Worm (Caenorhabditis elegans): ENCODE data around the gene F39C12.1.

F39C12.1 gene

DNA sequence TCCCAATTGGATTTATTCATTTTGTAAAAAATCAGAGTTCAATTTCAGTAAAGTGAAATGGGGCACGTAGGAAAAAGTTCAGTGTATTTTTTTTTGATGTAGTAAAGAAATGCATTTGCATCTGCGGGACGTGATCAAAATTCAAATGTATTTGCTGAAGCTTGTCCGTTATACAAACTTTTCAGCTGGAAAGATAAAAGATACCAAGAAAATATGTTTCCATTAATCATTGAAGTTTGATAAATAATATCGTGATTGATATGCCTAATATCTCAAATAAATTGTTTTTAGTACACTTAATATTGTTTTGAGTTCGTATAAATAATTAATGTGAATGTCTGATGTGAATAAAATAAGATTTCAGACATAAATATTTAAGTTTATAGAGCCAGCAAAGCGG lies 49.4 kb upstream of the F39C12.1 start:
- no peak for TF ChIP-seq hlh-11 (tag; optimal IDR thresholded peaks at IDR 0.05)
- no peak for TF ChIP-seq ZK337.2 (GFP tag; IDR thresholded peaks at IDR 0.05)
- no peak for TF ChIP-seq D1046.2 (GFP tag; IDR thresholded peaks at IDR 0.05)
- no peak for TF ChIP-seq F44E2.7 (GFP tag; IDR thresholded peaks at IDR 0.05)
- TF ChIP-seq nhr-25 (tag; optimal IDR thresholded peaks at IDR 0.05; ENCODE audit: borderline replicate concordance, insufficient read depth), result no peak
- TF ChIP-seq pha-4 (GFP tag; IDR thresholded peaks at IDR 0.05), result no peak
- no peak for TF ChIP-seq pha-4 (tag; optimal IDR thresholded peaks at IDR 0.05)
- no peak for TF ChIP-seq nhr-11 (tag; optimal IDR thresholded peaks at IDR 0.05)
- TF ChIP-seq zip-2 (tag; optimal IDR thresholded peaks at IDR 0.05), result no peak
- TF ChIP-seq F10B5.3 (tag; optimal IDR thresholded peaks at IDR 0.05), result no peak
- TF ChIP-seq ceh-32 (tag; optimal IDR thresholded peaks at IDR 0.05; ENCODE audit: poor library complexity), result no peak

DNA sequence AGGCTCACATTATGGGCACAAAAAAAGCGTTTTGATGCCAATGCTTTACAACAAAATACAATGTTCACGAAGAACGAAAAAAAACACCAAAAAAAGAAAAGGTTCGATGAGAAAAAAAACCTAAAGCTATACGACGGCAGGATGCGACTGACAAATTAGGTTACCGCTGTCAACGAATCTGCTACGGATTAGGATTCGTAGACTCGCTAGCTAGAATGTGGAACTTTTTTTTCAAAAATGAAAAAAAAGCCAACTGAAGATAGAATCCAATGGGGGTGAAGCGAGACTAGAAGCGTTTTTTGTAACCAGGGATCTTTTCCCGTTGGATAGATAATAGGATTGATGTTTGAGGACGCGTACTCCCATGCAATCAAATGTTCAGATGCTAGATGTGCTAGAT lies 49.0 kb upstream of the F39C12.1 start:
- TF ChIP-seq ces-1 (GFP tag; optimal IDR thresholded peaks at IDR 0.05), result peak; percentile 69
- TF ChIP-seq ctbp-1 (GFP tag; IDR thresholded peaks at IDR 0.05), result peak; percentile 51; the same call in 1 of the 2 replicates
- no peak for TF ChIP-seq fos-1 (tag; optimal IDR thresholded peaks at IDR 0.05)
- TF ChIP-seq fkh-10 (GFP tag; optimal IDR thresholded peaks at IDR 0.05), result peak; percentile 94

DNA sequence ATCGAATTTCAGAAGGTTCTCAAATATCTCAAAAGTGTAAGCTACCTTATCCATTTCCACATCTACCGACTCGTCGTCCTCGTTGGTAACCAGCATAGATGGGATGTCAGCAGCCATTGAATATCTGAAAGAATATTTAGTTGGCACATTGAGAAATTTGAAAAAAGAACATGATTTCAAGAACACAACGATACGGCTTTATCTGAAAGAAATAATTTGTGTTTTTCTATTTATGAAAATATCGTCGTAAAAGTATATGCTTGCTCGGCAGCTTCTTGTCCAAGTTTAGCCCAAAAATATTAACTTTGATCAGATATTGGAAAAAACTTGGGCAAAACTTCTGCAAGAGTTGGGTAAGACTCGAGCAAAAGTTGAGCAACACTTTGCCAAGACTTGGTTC lies 47.7 kb upstream of the F39C12.1 start, which contains the start of gene T07F12.4:
T07F12.4 (minus strand) TSS at position 130 of the 400 bp plus-strand sequence.
- TF ChIP-seq aha-1 (tag) (peak; percentile 93), hif-1 (tag; optimal IDR thresholded peaks at IDR 0.05) (no peak), ztf-7 (tag; optimal IDR thresholded peaks at IDR 0.05) (no peak)

ce11 chrX:4899623-4900022 lies 46.6 kb upstream of the F39C12.1 start:
- TF ChIP-seq set-16 (GFP tag; IDR thresholded peaks at IDR 0.05) (peak; percentile 82), dve-1 (tag; optimal IDR thresholded peaks at IDR 0.05; ENCODE audit: insufficient read depth) (no peak), unc-39 (tag; optimal IDR thresholded peaks at IDR 0.05) (no peak), tra-1 (GFP tag; IDR thresholded peaks at IDR 0.05) (peak; percentile 61), egl-43 (GFP tag; IDR thresholded peaks at IDR 0.05) (peak; percentile 69; the same call in 1 of the 2 replicates), hlh-30 (tag; optimal IDR thresholded peaks at IDR 0.05; ENCODE audit: insufficient read depth) (peak; percentile 29), lin-1 (GFP tag; IDR thresholded peaks at IDR 0.05) (no peak), ceh-28 (tag; optimal IDR thresholded peaks at IDR 0.05) (no peak), lin-38 (GFP tag; IDR thresholded peaks at IDR 0.05) (no peak), saeg-2 (GFP tag; IDR thresholded peaks at IDR 0.05) (no peak), T26A8.4 (GFP tag; IDR thresholded peaks at IDR 0.05) (no peak), pha-4 (GFP tag; IDR thresholded peaks at IDR 0.05) (peak; percentile 75; the same call in 1 of the 2 replicates), pha-4 (tag; optimal IDR thresholded peaks at IDR 0.05) (no peak), F37D6.2 (tag; optimal IDR thresholded peaks at IDR 0.05) (no peak), dmd-6 (GFP tag; IDR thresholded peaks at IDR 0.05) (peak; percentile 43), vab-7 (GFP tag; IDR thresholded peaks at IDR 0.05) (no peak), ctbp-1 (GFP tag; IDR thresholded peaks at IDR 0.05) (0 out of 2 replicates have a peak, but pooled peaks have one; percentile 29), hlh-11 (tag; optimal IDR thresholded peaks at IDR 0.05) (peak; percentile 90), zag-1 (tag; optimal IDR thresholded peaks at IDR 0.05) (no peak), ceh-44 (GFP tag; IDR thresholded peaks at IDR 0.05) (no peak), fos-1 (tag; optimal IDR thresholded peaks at IDR 0.05) (no peak), hmg-1.1 (GFP tag; IDR thresholded peaks at IDR 0.05) (peak; percentile 13; the same call in 1 of the 2 replicates), mep-1 (tag; optimal IDR thresholded peaks at IDR 0.05) (peak; percentile 9), hif-1 (tag; optimal IDR thresholded peaks at IDR 0.05) (peak in 1 of 2 experiments; percentile 76)

All from whole organism, L4 larva.